Worm (Caenorhabditis elegans): Measurements from ENCODE around the gene oig-5.

ce11 chrIV:14793900-14794624 lies 12.9 kb upstream of the oig-5 start:
- no peak for TF ChIP-seq ama-1 (optimal IDR thresholded peaks at IDR 0.05)
- peak; percentile 1 for TF ChIP-seq C38D4.7 (GFP tag; optimal IDR thresholded peaks at IDR 0.05)
- peak; percentile 27 for TF ChIP-seq ceh-6 (GFP tag; optimal IDR thresholded peaks at IDR 0.05)
- no peak for TF ChIP-seq nhr-11 (tag; optimal IDR thresholded peaks at IDR 0.05)
- no peak for TF ChIP-seq pax-1 (tag; optimal IDR thresholded peaks at IDR 0.05)
- peak; percentile 94 for TF ChIP-seq ceh-48 (tag; optimal IDR thresholded peaks at IDR 0.05)
- TF ChIP-seq tbx-7 (tag; optimal IDR thresholded peaks at IDR 0.05) = no peak
